Fruit fly (Drosophila melanogaster) S2 (cell line): ENCODE measurements around the gene Sec5.

Experiments used
- CG8478 ChIP-seq: fragments of >200 bp; optimal IDR thresholded peaks from 2 replicates; lab custom pipeline; 2018
- CTCF ChIP-seq, 2 experiments: fragments of >200 bp; optimal IDR thresholded peaks; 2 replicates each; lab custom pipeline; 2018

The Sec5 gene

dm6 chr2L:3457007-3457406 is at the start of gene Sec5, which contains the start of gene Cog3:
TSS of gene Sec5 (plus strand) at chr2L:3457302.
TSS of gene Cog3 (minus strand) at chr2L:3457064.
- TF ChIP-seq CTCF (optimal IDR thresholded peaks at IDR 0.05; lab: Kevin White, UChicago) (no peak), CG8478 (no peak)

- TF ChIP-seq CTCF (optimal IDR thresholded peaks at IDR 0.05; lab: Kevin White, UChicago), result no peak
- no peak for TF ChIP-seq CG8478
These were observed 49.4 kb upstream of the Sec5 start for dm6 chr2L:3407722-3408121.

DNA sequence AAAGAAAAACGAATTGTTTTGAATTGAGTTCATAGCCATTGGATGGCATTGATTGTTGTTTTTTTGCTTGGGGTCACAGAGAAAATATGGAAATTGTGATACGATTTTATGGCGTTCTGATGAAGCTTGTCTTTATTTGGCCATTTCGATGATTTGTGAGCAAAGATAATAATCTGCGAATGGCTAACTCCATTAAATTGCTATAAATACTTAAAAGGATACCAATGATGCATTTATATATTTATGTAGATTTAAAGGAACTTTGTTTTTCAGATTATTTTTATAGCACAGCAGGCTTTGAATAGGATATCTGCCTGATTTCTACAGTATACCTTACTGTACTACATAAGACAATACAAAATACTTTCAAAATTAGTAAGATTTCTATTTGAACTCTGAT is 46.8 kb upstream of the Sec5 start, which contains the start of gene CG8840:
Gene CG8840 (plus strand): TSS at position 301 of the 400 bp plus-strand sequence.
- no peak for TF ChIP-seq CG8478
- TF ChIP-seq CTCF (optimal IDR thresholded peaks at IDR 0.05; lab: Kevin White, UChicago), result no peak

dm6 chr2L:3416527-3417304 is 40.4 kb upstream of the Sec5 start, which contains the start of gene CG31952:
TSS of gene CG31952 (plus strand) at chr2L:3416693.
- TF ChIP-seq CTCF (optimal IDR thresholded peaks at IDR 0.05; lab: Kevin White, UChicago) (no peak), CG8478 (no peak)

dm6 chr2L:3417613-3418012 is 39.5 kb upstream of the Sec5 start:
- no peak for TF ChIP-seq CTCF (optimal IDR thresholded peaks at IDR 0.05; lab: Kevin White, UChicago)
- no peak for TF ChIP-seq CG8478

DNA sequence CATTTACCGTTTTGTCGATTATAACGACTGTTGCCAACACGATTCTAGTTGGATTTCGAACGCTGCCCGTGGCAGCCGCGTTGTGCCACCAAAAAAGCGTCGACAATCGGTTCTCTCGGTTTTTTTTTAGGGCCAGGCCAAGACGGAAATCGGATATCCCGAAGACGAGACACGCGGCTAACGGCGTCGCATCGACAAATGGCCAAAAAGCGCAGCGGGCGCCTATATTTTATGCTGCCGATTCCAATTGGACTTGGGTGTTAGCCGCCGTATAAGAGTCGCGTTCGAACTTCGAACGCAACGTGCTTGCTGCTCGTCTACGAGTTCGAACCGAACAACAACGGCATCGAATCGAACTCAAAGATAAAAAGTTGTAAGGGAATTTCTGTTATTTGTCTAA is 34.3 kb upstream of the Sec5 start:
- TF ChIP-seq CG8478, result no peak
- no peak for TF ChIP-seq CTCF (optimal IDR thresholded peaks at IDR 0.05; lab: Kevin White, UChicago)

DNA sequence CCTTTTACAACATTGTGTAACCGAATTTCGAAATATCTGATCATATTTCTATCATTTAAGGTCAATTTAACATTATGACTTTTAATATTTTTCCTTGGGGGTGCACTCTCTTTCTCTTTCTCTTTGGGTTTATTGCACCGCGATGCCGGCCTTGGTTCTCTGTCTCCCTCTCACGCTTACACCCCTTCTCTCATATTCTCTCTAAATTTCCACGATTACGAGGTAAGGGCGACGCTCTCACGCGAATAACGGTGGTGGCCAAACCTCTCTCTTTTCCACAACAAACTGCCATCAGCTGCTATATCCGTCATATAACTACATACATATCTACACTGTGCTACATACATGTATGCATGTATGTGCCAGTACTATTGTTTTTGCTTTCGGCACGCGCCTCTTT is 31.2 kb upstream of the Sec5 start:
- TF ChIP-seq CTCF (optimal IDR thresholded peaks at IDR 0.05; lab: Kevin White, UChicago) (no peak), CG8478 (no peak)

DNA sequence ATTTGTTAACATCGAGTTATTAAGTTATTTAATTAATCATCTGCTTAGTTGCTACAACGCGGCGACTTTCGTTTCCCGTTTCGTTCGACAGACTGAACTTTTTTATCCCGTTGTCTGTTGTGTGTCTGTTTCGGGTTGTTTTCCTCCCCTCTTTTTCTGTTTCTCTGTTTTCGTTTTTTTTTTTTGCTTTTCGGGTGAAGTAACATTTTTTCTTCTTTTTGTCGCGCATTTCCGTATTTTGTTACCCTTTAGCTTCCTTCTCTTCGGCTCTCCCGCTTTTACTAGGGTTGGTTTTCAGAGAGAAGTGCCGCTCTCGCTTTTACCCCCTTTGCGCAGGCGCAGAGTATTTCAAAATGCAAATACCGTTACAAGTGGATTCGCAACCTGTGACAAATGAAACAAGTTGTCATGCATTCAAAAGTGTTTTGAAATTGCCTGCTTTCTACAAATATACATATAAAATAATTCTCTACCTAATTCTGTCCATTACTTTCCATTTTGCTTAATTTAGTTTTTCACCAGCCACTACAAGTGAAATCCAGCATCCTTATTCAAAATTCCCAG is 30.4 kb upstream of the Sec5 start, which contains the start of gene Pgant2:
Gene Pgant2 (minus strand): TSS at position 51 of the 564 bp plus-strand sequence.
- no peak for TF ChIP-seq CTCF (optimal IDR thresholded peaks at IDR 0.05; lab: Kevin White, UChicago)
- TF ChIP-seq CG8478, result no peak

DNA sequence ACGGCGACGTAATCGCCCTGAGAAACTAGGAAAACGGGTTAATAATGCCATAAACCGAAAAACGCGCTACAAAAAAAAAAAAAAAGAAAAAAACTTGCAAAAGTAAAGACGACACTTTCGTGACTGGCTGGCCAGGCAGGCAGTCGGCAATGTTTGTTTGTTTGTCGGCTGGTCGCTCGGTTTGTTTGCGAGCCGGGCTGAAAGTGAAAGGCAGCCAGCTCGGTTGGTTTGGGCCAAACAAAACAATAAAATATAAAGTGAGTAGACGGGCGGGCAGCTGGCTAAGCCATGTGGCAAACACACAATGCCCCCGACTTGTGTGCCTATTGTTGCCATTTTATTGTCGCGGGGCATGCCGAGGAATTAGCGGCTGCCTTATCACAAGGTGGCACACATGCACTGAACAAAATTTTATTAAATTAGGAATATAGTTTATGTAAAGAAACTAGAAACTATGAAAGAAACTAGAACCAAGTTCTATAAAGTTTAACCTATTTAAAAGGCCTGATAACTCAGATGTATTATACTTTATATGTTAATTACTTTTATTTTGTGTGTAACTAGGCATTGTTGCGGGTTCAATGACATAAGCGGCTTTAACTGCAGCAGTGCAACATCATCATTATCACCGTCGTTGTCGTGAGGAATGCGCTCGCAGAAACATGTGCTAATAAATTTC is 28.5 kb upstream of the Sec5 start:
- TF ChIP-seq CG8478 (no peak), CTCF (optimal IDR thresholded peaks at IDR 0.05; lab: Kevin White, UChicago) (no peak)

- TF ChIP-seq CG8478 (no peak), CTCF (optimal IDR thresholded peaks at IDR 0.05; lab: Kevin White, UChicago) (no peak)
These were observed 22.0 kb upstream of the Sec5 start for dm6 chr2L:3435086-3435485.

dm6 chr2L:3436347-3436746 is 20.8 kb upstream of the Sec5 start:
- TF ChIP-seq CTCF (optimal IDR thresholded peaks at IDR 0.05; lab: Kevin White, UChicago) (no peak), CG8478 (no peak)

DNA sequence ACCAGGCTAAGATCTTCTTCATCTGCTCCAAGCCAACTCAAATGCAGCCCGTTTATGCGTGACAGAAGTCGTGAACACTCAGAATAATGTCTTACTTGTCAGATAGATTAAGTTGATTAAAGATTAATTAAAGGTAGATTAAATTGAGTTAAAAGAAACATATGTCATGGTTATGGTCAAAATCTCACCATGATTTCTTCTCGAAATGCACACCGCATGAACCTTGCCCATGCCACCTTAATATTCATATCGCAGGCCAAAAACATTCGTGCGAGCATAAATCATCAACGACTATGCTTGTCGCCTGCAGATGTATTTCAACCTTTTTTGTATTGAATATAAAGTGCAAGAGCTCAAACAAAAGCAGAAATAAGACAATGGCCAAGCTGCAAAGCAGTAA is 20.0 kb upstream of the Sec5 start:
- TF ChIP-seq CG8478 (no peak), CTCF (optimal IDR thresholded peaks at IDR 0.05; lab: Kevin White, UChicago) (no peak)

- no peak for TF ChIP-seq CTCF (optimal IDR thresholded peaks at IDR 0.05; lab: Kevin White, UChicago)
- no peak for TF ChIP-seq CG8478
These were observed 19.0 kb upstream of the Sec5 start for dm6 chr2L:3438078-3438477.

dm6 chr2L:3439502-3439901 is 17.6 kb upstream of the Sec5 start:
- TF ChIP-seq CG8478, result no peak
- TF ChIP-seq CTCF (optimal IDR thresholded peaks at IDR 0.05; lab: Kevin White, UChicago), result no peak

- TF ChIP-seq CG8478, result no peak
These were observed 16.8 kb upstream of the Sec5 start for dm6 chr2L:3440322-3440721.

DNA sequence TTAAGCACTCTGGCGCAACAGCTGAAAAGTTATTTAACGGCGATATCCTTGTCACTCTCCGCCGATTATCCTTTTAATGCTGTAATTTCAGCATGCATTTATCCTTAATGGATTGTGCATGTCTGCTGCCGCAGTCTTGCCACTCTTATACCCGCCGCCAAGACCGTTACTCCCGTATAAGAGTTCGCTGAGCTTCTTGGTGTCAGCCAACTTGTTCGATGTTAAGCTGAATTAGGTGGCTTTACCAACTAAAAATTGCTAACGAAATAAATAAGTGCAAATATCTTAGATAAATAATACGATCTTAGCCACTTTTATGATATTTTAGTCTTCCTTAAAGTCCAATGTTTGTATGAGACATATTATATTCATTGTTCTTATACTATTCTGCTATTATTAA is 15.9 kb upstream of the Sec5 start:
- TF ChIP-seq CG8478 (no peak), CTCF (optimal IDR thresholded peaks at IDR 0.05; lab: Kevin White, UChicago) (no peak)
